Fruit fly (Drosophila melanogaster) whole organism, embryonic: ENCODE results near the gene snk.
A peak's percentile ranks its signal among the peaks of the same experiment; 100 is the strongest.

Source experiments
- Atf6 ChIP-seq: fragments of 200-800 bp; sonication (Bioruptor generic); IDR thresholded peaks from 2 replicates; pipeline ENCODE4 v1.3.6; 2022; ENCODE audit warnings: missing biosample characterization, missing genetic modification characterization
- BEAF-32 ChIP-seq: fragments of 200-800 bp; sonication (Bioruptor generic); optimal IDR thresholded peaks from 3 replicates; lab custom pipeline; 2017; ENCODE audit warnings: missing biosample characterization, missing genetic modification characterization, mild to moderate bottlenecking, moderate library complexity, missing genetic modification reagents
- Bteb2 ChIP-seq: fragments of 200-800 bp; sonication (Bioruptor generic); optimal IDR thresholded peaks from 2 replicates; lab custom pipeline; 2016; ENCODE audit warnings: missing biosample characterization, missing genetic modification characterization
- CG10209 ChIP-seq: fragments of 200-800 bp; sonication (Bioruptor generic); optimal IDR thresholded peaks from 3 replicates; lab custom pipeline; 2017; ENCODE audit warnings: missing biosample characterization, mild to moderate bottlenecking, missing genetic modification characterization, missing genetic modification reagents
- CG10274 ChIP-seq: fragments of 200-800 bp; sonication (Bioruptor generic); optimal IDR thresholded peaks from 3 replicates; lab custom pipeline; 2017; ENCODE audit warnings: missing biosample characterization, mild to moderate bottlenecking, missing genetic modification characterization
- CG10366 ChIP-seq: fragments of 200-800 bp; sonication (Bioruptor generic); IDR thresholded peaks from 2 replicates; pipeline ENCODE4 v1.3.6; 2022; ENCODE audit warnings: missing biosample characterization, missing genetic modification characterization
- CG10565 ChIP-seq: fragments of 200-800 bp; sonication (Bioruptor generic); optimal IDR thresholded peaks from 3 replicates; lab custom pipeline; 2016; ENCODE audit warnings: missing biosample characterization, mild to moderate bottlenecking, missing genetic modification characterization
- CG10979 ChIP-seq: fragments of 200-800 bp; sonication (Bioruptor generic); optimal IDR thresholded peaks from 2 replicates; lab custom pipeline; 2018; ENCODE audit warnings: missing biosample characterization, mild to moderate bottlenecking, missing genetic modification characterization, moderate library complexity
- CG12391 ChIP-seq: fragments of 200-800 bp; sonication (Bioruptor generic); optimal IDR thresholded peaks from 3 replicates; lab custom pipeline; 2018; ENCODE audit warnings: missing biosample characterization, mild to moderate bottlenecking, missing genetic modification characterization, moderate library complexity
- CG12659 ChIP-seq: fragments of 200-800 bp; sonication (Bioruptor generic); optimal IDR thresholded peaks from 3 replicates; lab custom pipeline; 2017; ENCODE audit warnings: mild to moderate bottlenecking, missing biosample characterization, missing genetic modification reagents, missing genetic modification characterization
- CG14667 ChIP-seq: fragments of 200-800 bp; sonication (Bioruptor generic); IDR thresholded peaks from 2 replicates; pipeline ENCODE4 v1.3.6; 2022; ENCODE audit warnings: missing biosample characterization, missing genetic modification characterization
- CG15269 ChIP-seq: fragments of 200-800 bp; sonication (Bioruptor generic); optimal IDR thresholded peaks from 2 replicates; lab custom pipeline; 2018; ENCODE audit warnings: missing biosample characterization, mild to moderate bottlenecking, missing genetic modification characterization, moderate library complexity
- CG1529 ChIP-seq: fragments of 200-800 bp; sonication (Bioruptor generic); optimal IDR thresholded peaks from 3 replicates; lab custom pipeline; 2018; ENCODE audit warnings: missing biosample characterization, missing genetic modification characterization
- CG33213 ChIP-seq: fragments of 200-800 bp; sonication (Bioruptor generic); optimal IDR thresholded peaks from 3 replicates; lab custom pipeline; 2016; ENCODE audit warnings: missing biosample characterization, missing genetic modification characterization
- CG34224 ChIP-seq: fragments of 200-800 bp; sonication (Bioruptor generic); IDR thresholded peaks from 3 replicates; pipeline ENCODE4 v1.3.6; 2022; ENCODE audit warnings: missing biosample characterization, missing genetic modification characterization; ENCODE audit not compliant: partially characterized antibody
- CG3838 ChIP-seq: fragments of 200-800 bp; sonication (Bioruptor generic); optimal IDR thresholded peaks from 3 replicates; lab custom pipeline; 2016; ENCODE audit warnings: missing biosample characterization, missing genetic modification characterization
- CG4424 ChIP-seq: fragments of 200-800 bp; sonication (Bioruptor generic); optimal IDR thresholded peaks from 3 replicates; lab custom pipeline; 2016; ENCODE audit warnings: missing biosample characterization, missing genetic modification characterization
- CG5245 ChIP-seq: fragments of 200-800 bp; sonication (Bioruptor generic); optimal IDR thresholded peaks from 3 replicates; lab custom pipeline; 2016; ENCODE audit warnings: missing biosample characterization, missing genetic modification characterization
- CG7786 ChIP-seq: fragments of 200-800 bp; sonication (Bioruptor generic); optimal IDR thresholded peaks from 2 replicates; lab custom pipeline; 2016; ENCODE audit warnings: missing biosample characterization, missing genetic modification characterization
- CG7928 ChIP-seq: fragments of 200-800 bp; sonication (Bioruptor generic); optimal IDR thresholded peaks from 2 replicates; lab custom pipeline; 2017; ENCODE audit warnings: missing biosample characterization, mild to moderate bottlenecking, missing genetic modification characterization
- CG8765 ChIP-seq: fragments of 200-800 bp; sonication (Bioruptor generic); IDR thresholded peaks from 2 replicates; pipeline ENCODE4 v1.3.6; 2022; ENCODE audit warnings: missing biosample characterization, missing genetic modification characterization
- D19A ChIP-seq: fragments of 200-800 bp; optimal IDR thresholded peaks from 3 replicates; lab custom pipeline; 2019; ENCODE audit warnings: missing biosample characterization, mild to moderate bottlenecking, missing genetic modification characterization, moderate library complexity
- Dad ChIP-seq: fragments of 200-800 bp; sonication (Bioruptor generic); optimal IDR thresholded peaks from 3 replicates; lab custom pipeline; 2016; ENCODE audit warnings: missing biosample characterization, missing genetic modification characterization
- Dip2 ChIP-seq: fragments of 200-800 bp; sonication (Bioruptor generic); IDR thresholded peaks from 2 replicates; pipeline ENCODE4 v1.3.6; 2022; ENCODE audit warnings: missing biosample characterization, missing genetic modification characterization
- Hmr ChIP-seq: fragments of 200-800 bp; sonication (Bioruptor generic); optimal IDR thresholded peaks from 3 replicates; lab custom pipeline; 2017; ENCODE audit warnings: mild to moderate bottlenecking, missing biosample characterization, missing genetic modification reagents, missing genetic modification characterization
- Hmx ChIP-seq: fragments of 200-800 bp; sonication (Bioruptor generic); optimal IDR thresholded peaks from 2 replicates; lab custom pipeline; 2016; ENCODE audit warnings: missing biosample characterization, missing genetic modification characterization
- MTF-1 ChIP-seq: fragments of 200-800 bp; sonication (Bioruptor generic); optimal IDR thresholded peaks from 2 replicates; lab custom pipeline; 2018; ENCODE audit warnings: missing biosample characterization, mild to moderate bottlenecking, missing genetic modification characterization, borderline replicate concordance
- Nf-YC ChIP-seq: fragments of 200-800 bp; optimal IDR thresholded peaks from 3 replicates; lab custom pipeline; 2019; ENCODE audit warnings: missing biosample characterization, mild to moderate bottlenecking, missing genetic modification characterization, moderate library complexity
- Optix ChIP-seq: fragments of 200-800 bp; sonication (Bioruptor generic); IDR thresholded peaks from 3 replicates; pipeline ENCODE4 v1.3.6; 2022; ENCODE audit warnings: missing biosample characterization, missing genetic modification characterization
- Side ChIP-seq: fragments of 200-800 bp; sonication (Bioruptor generic); optimal IDR thresholded peaks from 2 replicates; lab custom pipeline; 2016; ENCODE audit warnings: missing biosample characterization, missing genetic modification characterization
- az2 ChIP-seq: fragments of 200-800 bp; sonication (Bioruptor generic); optimal IDR thresholded peaks from 3 replicates; lab custom pipeline; 2016; ENCODE audit warnings: missing biosample characterization, missing genetic modification characterization
- dmrt99B ChIP-seq: fragments of 200-800 bp; sonication (Bioruptor generic); optimal IDR thresholded peaks from 2 replicates; lab custom pipeline; 2018; ENCODE audit warnings: missing biosample characterization, mild to moderate bottlenecking, missing genetic modification characterization, moderate library complexity
- esg ChIP-seq: fragments of 200-800 bp; sonication (Bioruptor generic); conservative IDR thresholded peaks from 2 replicates; pipeline ENCODE4 v1.3.6; 2022; ENCODE audit warnings: missing biosample characterization, missing genetic modification characterization
- fru ChIP-seq: fragments of >200 bp; optimal IDR thresholded peaks from 2 replicates; lab custom pipeline; 2017
- gcm ChIP-seq: fragments of 200-800 bp; sonication (Bioruptor generic); optimal IDR thresholded peaks from 2 replicates; lab custom pipeline; 2019; ENCODE audit warnings: missing biosample characterization, mild to moderate bottlenecking, missing genetic modification characterization, moderate library complexity
- gro ChIP-seq: fragments of 200-800 bp; sonication (Bioruptor generic); optimal IDR thresholded peaks from 2 replicates; lab custom pipeline; 2016; ENCODE audit warnings: missing biosample characterization, missing genetic modification characterization
- gt ChIP-seq: fragments of 200-800 bp; sonication (Bioruptor generic); IDR thresholded peaks from 2 replicates; pipeline ENCODE4 v1.3.6; 2022; ENCODE audit warnings: missing biosample characterization, missing genetic modification characterization
- lbe ChIP-seq: fragments of 200-800 bp; sonication (Bioruptor generic); optimal IDR thresholded peaks from 2 replicates; lab custom pipeline; 2016; ENCODE audit warnings: missing biosample characterization, mild to moderate bottlenecking, missing genetic modification characterization
- nerfin-2 ChIP-seq: fragments of 200-800 bp; sonication (Bioruptor generic); IDR thresholded peaks from 2 replicates; pipeline ENCODE4 v1.3.6; 2022; ENCODE audit warnings: missing biosample characterization, missing genetic modification characterization; ENCODE audit not compliant: partially characterized antibody
- pfk ChIP-seq: fragments of 200-800 bp; sonication (Bioruptor generic); optimal IDR thresholded peaks from 2 replicates; lab custom pipeline; 2018; ENCODE audit warnings: missing biosample characterization, mild to moderate bottlenecking, missing genetic modification characterization, moderate library complexity
- rib ChIP-seq: fragments of 200-800 bp; sonication (Bioruptor generic); IDR thresholded peaks from 2 replicates; pipeline ENCODE4 v1.3.6; 2022; ENCODE audit warnings: missing biosample characterization, missing genetic modification characterization
- sens-2 ChIP-seq: fragments of 200-800 bp; sonication (Bioruptor generic); IDR thresholded peaks from 2 replicates; pipeline ENCODE4 v1.3.6; 2022; ENCODE audit warnings: missing biosample characterization, missing genetic modification characterization
- sim ChIP-seq: fragments of 200-800 bp; sonication (Bioruptor generic); IDR thresholded peaks from 2 replicates; pipeline ENCODE4 v1.3.6; 2022; ENCODE audit warnings: missing biosample characterization, missing genetic modification characterization
- sob ChIP-seq: fragments of 200-800 bp; sonication (Bioruptor generic); IDR thresholded peaks from 2 replicates; pipeline ENCODE4 v1.3.6; 2022; ENCODE audit warnings: missing biosample characterization, missing genetic modification characterization
- ssp ChIP-seq: fragments of 200-800 bp; sonication (Bioruptor generic); IDR thresholded peaks from 2 replicates; pipeline ENCODE4 v1.3.6; 2022; ENCODE audit warnings: missing biosample characterization, missing genetic modification characterization
- stc ChIP-seq: fragments of 200-800 bp; sonication (Bioruptor generic); IDR thresholded peaks from 2 replicates; pipeline ENCODE4 v1.3.6; 2022; ENCODE audit warnings: missing biosample characterization, missing genetic modification characterization
- sug ChIP-seq: fragments of 200-800 bp; optimal IDR thresholded peaks from 2 replicates; lab custom pipeline; 2019; ENCODE audit warnings: missing biosample characterization, mild to moderate bottlenecking, missing genetic modification characterization, moderate library complexity
- tin ChIP-seq: fragments of 200-800 bp; sonication (Bioruptor generic); optimal IDR thresholded peaks from 3 replicates; lab custom pipeline; 2016; ENCODE audit warnings: missing biosample characterization, missing genetic modification characterization
- trem ChIP-seq: fragments of 200-800 bp; optimal IDR thresholded peaks from 3 replicates; lab custom pipeline; 2019; ENCODE audit warnings: missing biosample characterization, mild to moderate bottlenecking, missing genetic modification characterization, moderate library complexity
- vnd ChIP-seq: fragments of 200-800 bp; sonication (Bioruptor generic); IDR thresholded peaks from 3 replicates; pipeline ENCODE4 v1.3.6; 2022; ENCODE audit warnings: missing biosample characterization, missing genetic modification characterization; ENCODE audit not compliant: partially characterized antibody
- zf30C ChIP-seq: fragments of 200-800 bp; sonication (Bioruptor generic); optimal IDR thresholded peaks from 3 replicates; lab custom pipeline; 2018; ENCODE audit warnings: missing biosample characterization, mild to moderate bottlenecking, missing genetic modification characterization

snk gene

dm6 chr3R:13051942-13052693 is 9.5 kb upstream of the snk start, which contains the start of gene pic (continued):
- TF ChIP-seq MTF-1 (GFP tag; lab: Kevin White, UChicago), result no peak
- TF ChIP-seq Bteb2, result no peak
- TF ChIP-seq nerfin-2 (GFP tag; lab: Robert Waterston, UW), result peak; percentile 57; the same call in 1 of the 2 replicates
- TF ChIP-seq CG8765 (GFP tag; lab: Robert Waterston, UW), result no peak
- TF ChIP-seq Optix (GFP tag; lab: Robert Waterston, UW), result no peak
- TF ChIP-seq CG10274, result no peak
- TF ChIP-seq esg (GFP tag; lab: Robert Waterston, UW), result no peak
- peak; percentile 89 for TF ChIP-seq BEAF-32 (GFP tag; lab: Kevin White, UChicago)
- peak; percentile 79 for TF ChIP-seq trem (tag; lab: Kevin White, UChicago)
- TF ChIP-seq Atf6 (GFP tag; lab: Robert Waterston, UW), result no peak
- no peak for TF ChIP-seq rib
- TF ChIP-seq Hmr, result no peak
- no peak for TF ChIP-seq lbe (GFP tag; lab: Kevin White, UChicago)
- TF ChIP-seq pfk, result no peak
- TF ChIP-seq CG33213, result peak; percentile 37
- TF ChIP-seq CG7786 (GFP tag; lab: Kevin White, UChicago), result no peak
- TF ChIP-seq ssp, result no peak
- TF ChIP-seq Side, result peak; percentile 18
- TF ChIP-seq sug, result no peak
- TF ChIP-seq CG14667 (GFP tag; lab: Robert Waterston, UW), result no peak
- no peak for TF ChIP-seq CG10565
- TF ChIP-seq CG10366 (GFP tag; lab: Robert Waterston, UW), result no peak
- TF ChIP-seq gt (GFP tag; lab: Robert Waterston, UW), result no peak
- no peak for TF ChIP-seq sob (GFP tag; lab: Robert Waterston, UW)
- peak; percentile 70 for TF ChIP-seq vnd (GFP tag; lab: Robert Waterston, UW)
- no peak for TF ChIP-seq sens-2 (GFP tag; lab: Robert Waterston, UW)
- TF ChIP-seq stc, result peak; percentile 56; the same call in 1 of the 2 replicates
- TF ChIP-seq CG3838 (GFP tag; lab: Kevin White, UChicago), result no peak
- no peak for TF ChIP-seq CG4424 (GFP tag; lab: Kevin White, UChicago)
- TF ChIP-seq CG34224 (GFP tag; lab: Robert Waterston, UW), result no peak; the same call in none of the 3 replicates
- no peak for TF ChIP-seq gcm (GFP tag; lab: Kevin White, UChicago)
- no peak for TF ChIP-seq CG10979
- no peak for TF ChIP-seq Nf-YC
- no peak for TF ChIP-seq Dip2 (GFP tag; lab: Robert Waterston, UW)
- TF ChIP-seq gro (GFP tag; lab: Kevin White, UChicago), result no peak
- TF ChIP-seq D19A (tag; lab: Kevin White, UChicago), result no peak
- TF ChIP-seq sim, result no peak
- TF ChIP-seq az2 (GFP tag; lab: Kevin White, UChicago), result no peak
- TF ChIP-seq Dad, result no peak
- TF ChIP-seq dmrt99B (tag; lab: Kevin White, UChicago), result no peak
- TF ChIP-seq zf30C (GFP tag; lab: Kevin White, UChicago), result no peak
- TF ChIP-seq CG12391 (tag; lab: Kevin White, UChicago), result peak; percentile 2
- TF ChIP-seq CG12659 (GFP tag; lab: Kevin White, UChicago), result peak; percentile 31
- no peak for TF ChIP-seq CG10209 (GFP tag; lab: Kevin White, UChicago)
- TF ChIP-seq fru, result no peak
- no peak for TF ChIP-seq CG5245 (GFP tag; lab: Kevin White, UChicago)
- no peak for TF ChIP-seq CG7928 (GFP tag; lab: Kevin White, UChicago)
- no peak for TF ChIP-seq Hmx (GFP tag; lab: Kevin White, UChicago)
- TF ChIP-seq tin (GFP tag; lab: Kevin White, UChicago), result no peak
- TF ChIP-seq CG1529 (GFP tag; lab: Kevin White, UChicago), result no peak
- TF ChIP-seq CG15269, result no peak
